Fruit fly (Drosophila melanogaster) whole organism, embryonic: ENCODE measurements around the gene gish.

ENCODE experiments used
- Antp ChIP-seq: fragments of 200-800 bp; sonication (Bioruptor generic); optimal IDR thresholded peaks from 3 replicates; lab custom pipeline; 2016; ENCODE audit warnings: missing biosample characterization, missing genetic modification characterization
- Asciz ChIP-seq: fragments of 200-800 bp; sonication (Bioruptor generic); optimal IDR thresholded peaks from 2 replicates; lab custom pipeline; 2017; ENCODE audit warnings: missing biosample characterization, mild to moderate bottlenecking, missing genetic modification characterization, missing genetic modification reagents
- B-H1 ChIP-seq: fragments of 200-800 bp; sonication (Bioruptor generic); IDR thresholded peaks from 3 replicates; pipeline ENCODE4 v1.3.6; 2022; ENCODE audit warnings: missing biosample characterization, missing genetic modification characterization
- CG10267 ChIP-seq: fragments of 200-800 bp; sonication (Bioruptor generic); optimal IDR thresholded peaks from 2 replicates; lab custom pipeline; 2018; ENCODE audit warnings: missing biosample characterization, mild to moderate bottlenecking, missing genetic modification characterization, moderate library complexity
- CG10565 ChIP-seq: fragments of 200-800 bp; sonication (Bioruptor generic); optimal IDR thresholded peaks from 3 replicates; lab custom pipeline; 2016; ENCODE audit warnings: missing biosample characterization, mild to moderate bottlenecking, missing genetic modification characterization
- CG11695 ChIP-seq: fragments of 200-800 bp; sonication (Bioruptor generic); IDR thresholded peaks from 3 replicates; pipeline ENCODE4 v1.3.6; 2022; ENCODE audit warnings: missing biosample characterization, missing genetic modification characterization
- CG12155 ChIP-seq: fragments of 200-800 bp; sonication (Bioruptor generic); optimal IDR thresholded peaks from 3 replicates; lab custom pipeline; 2016; ENCODE audit warnings: missing biosample characterization, missing genetic modification characterization
- CG12942 ChIP-seq: fragments of 200-800 bp; sonication (Bioruptor generic); optimal IDR thresholded peaks from 3 replicates; lab custom pipeline; 2016; ENCODE audit warnings: missing biosample characterization, missing genetic modification characterization
- CG14014 ChIP-seq: fragments of 200-800 bp; sonication (Bioruptor generic); IDR thresholded peaks from 2 replicates; pipeline ENCODE4 v1.3.6; 2022; ENCODE audit warnings: missing biosample characterization, missing genetic modification characterization
- CG14441 ChIP-seq: fragments of 200-800 bp; sonication (Bioruptor generic); IDR thresholded peaks from 2 replicates; pipeline ENCODE4 v1.3.6; 2022; ENCODE audit warnings: missing biosample characterization, missing genetic modification characterization
- CG15011 ChIP-seq: fragments of 200-800 bp; sonication (Bioruptor generic); optimal IDR thresholded peaks from 3 replicates; lab custom pipeline; 2018; ENCODE audit warnings: missing biosample characterization, mild to moderate bottlenecking, missing genetic modification characterization
- CG18476 ChIP-seq: fragments of 200-800 bp; sonication (Bioruptor generic); optimal IDR thresholded peaks from 2 replicates; lab custom pipeline; 2016; ENCODE audit warnings: missing biosample characterization, mild to moderate bottlenecking, missing genetic modification characterization
- CG18764 ChIP-seq: fragments of 200-800 bp; sonication (Bioruptor generic); optimal IDR thresholded peaks from 3 replicates; lab custom pipeline; 2016; ENCODE audit warnings: missing biosample characterization, missing genetic modification characterization
- CG2678 ChIP-seq: fragments of 200-800 bp; sonication (Bioruptor generic); optimal IDR thresholded peaks from 3 replicates; lab custom pipeline; 2019; ENCODE audit warnings: missing biosample characterization, mild to moderate bottlenecking, missing genetic modification characterization, moderate library complexity
- CG3163 ChIP-seq: fragments of 200-800 bp; sonication (Bioruptor generic); optimal IDR thresholded peaks from 3 replicates; lab custom pipeline; 2016; ENCODE audit warnings: missing biosample characterization, missing genetic modification characterization
- CG34422 ChIP-seq: fragments of 200-800 bp; sonication (Bioruptor generic); IDR thresholded peaks from 3 replicates; pipeline ENCODE4 v1.3.6; 2022; ENCODE audit warnings: missing biosample characterization, missing genetic modification characterization
- CG5180 ChIP-seq: fragments of 200-800 bp; sonication (Bioruptor generic); optimal IDR thresholded peaks from 3 replicates; lab custom pipeline; 2017; ENCODE audit warnings: missing biosample characterization, missing genetic modification characterization, mild to moderate bottlenecking, moderate library complexity, missing genetic modification reagents
- CG6175 ChIP-seq: fragments of 200-800 bp; sonication (Bioruptor generic); IDR thresholded peaks from 3 replicates; pipeline ENCODE4 v1.3.6; 2022; ENCODE audit warnings: missing biosample characterization, missing genetic modification characterization
- CG7556 ChIP-seq: fragments of 200-800 bp; sonication (Bioruptor generic); optimal IDR thresholded peaks from 2 replicates; lab custom pipeline; 2017; ENCODE audit warnings: missing biosample characterization, mild to moderate bottlenecking, missing genetic modification characterization
- CG9437 ChIP-seq: fragments of 200-800 bp; sonication (Bioruptor generic); optimal IDR thresholded peaks from 2 replicates; lab custom pipeline; 2018; ENCODE audit warnings: missing biosample characterization, mild to moderate bottlenecking, missing genetic modification characterization
- CG9876 ChIP-seq: fragments of 200-800 bp; sonication (Bioruptor generic); optimal IDR thresholded peaks from 2 replicates; lab custom pipeline; 2016; ENCODE audit warnings: missing biosample characterization, missing genetic modification characterization
- Camta ChIP-seq: fragments of 200-800 bp; sonication (Bioruptor generic); optimal IDR thresholded peaks from 2 replicates; lab custom pipeline; 2016; ENCODE audit warnings: missing biosample characterization, missing genetic modification characterization
- Dip2 ChIP-seq: fragments of 200-800 bp; sonication (Bioruptor generic); IDR thresholded peaks from 2 replicates; pipeline ENCODE4 v1.3.6; 2022; ENCODE audit warnings: missing biosample characterization, missing genetic modification characterization
- Dll ChIP-seq: fragments of 200-800 bp; sonication (Bioruptor generic); IDR thresholded peaks from 4 replicates; pipeline ENCODE4 v1.3.6; 2022; ENCODE audit warnings: missing biosample characterization, missing genetic modification characterization; ENCODE audit not compliant: partially characterized antibody
- Hand ChIP-seq: fragments of 200-800 bp; sonication (Bioruptor generic); optimal IDR thresholded peaks from 2 replicates; lab custom pipeline; 2017; ENCODE audit warnings: mild to moderate bottlenecking, missing biosample characterization, missing genetic modification reagents, missing genetic modification characterization
- Hsf ChIP-seq: fragments of 200-800 bp; sonication (Bioruptor generic); optimal IDR thresholded peaks from 3 replicates; lab custom pipeline; 2016; ENCODE audit warnings: missing biosample characterization, missing genetic modification characterization
- Kr ChIP-seq: fragments of 200-800 bp; sonication (Bioruptor generic); optimal IDR thresholded peaks from 2 replicates; lab custom pipeline; 2017; ENCODE audit warnings: missing biosample characterization, mild to moderate bottlenecking, missing genetic modification characterization
- Myb ChIP-seq: fragments of 200-800 bp; sonication (Bioruptor generic); optimal IDR thresholded peaks from 2 replicates; lab custom pipeline; 2016; ENCODE audit warnings: missing biosample characterization, missing genetic modification characterization
- PHDP ChIP-seq: fragments of 200-800 bp; sonication (Bioruptor generic); optimal IDR thresholded peaks from 3 replicates; lab custom pipeline; 2018; ENCODE audit warnings: missing biosample characterization, mild to moderate bottlenecking, missing genetic modification characterization, moderate library complexity
- Ravus ChIP-seq: fragments of 200-800 bp; sonication (Bioruptor generic); IDR thresholded peaks from 2 replicates; pipeline ENCODE4 v1.3.6; 2022; ENCODE audit warnings: missing biosample characterization, missing genetic modification characterization
- Taf1 ChIP-seq: fragments of 200-800 bp; sonication (Bioruptor generic); IDR thresholded peaks from 2 replicates; pipeline ENCODE4 v1.3.6; 2022; ENCODE audit warnings: missing biosample characterization, missing genetic modification characterization
- ara ChIP-seq: fragments of 200-800 bp; sonication (Bioruptor generic); IDR thresholded peaks from 2 replicates; pipeline ENCODE4 v1.3.6; 2022; ENCODE audit warnings: missing biosample characterization, missing genetic modification characterization
- br ChIP-seq: fragments of >200 bp; optimal IDR thresholded peaks from 2 replicates; lab custom pipeline; 2017
- btn ChIP-seq: fragments of 200-800 bp; sonication (Bioruptor generic); optimal IDR thresholded peaks from 2 replicates; lab custom pipeline; 2016; ENCODE audit warnings: missing biosample characterization, missing genetic modification characterization
- cato ChIP-seq: fragments of 200-800 bp; sonication (Bioruptor generic); optimal IDR thresholded peaks from 2 replicates; lab custom pipeline; 2016; ENCODE audit warnings: missing biosample characterization, missing genetic modification characterization, borderline replicate concordance
- disco-r ChIP-seq: fragments of 200-800 bp; sonication (Bioruptor generic); optimal IDR thresholded peaks from 2 replicates; lab custom pipeline; 2016; ENCODE audit warnings: missing biosample characterization, missing genetic modification characterization
- fu2 ChIP-seq: fragments of 200-800 bp; sonication (Bioruptor generic); optimal IDR thresholded peaks from 2 replicates; lab custom pipeline; 2016; ENCODE audit warnings: missing biosample characterization, missing genetic modification characterization
- gem ChIP-seq: fragments of 200-800 bp; sonication (Bioruptor generic); optimal IDR thresholded peaks from 2 replicates; lab custom pipeline; 2019; ENCODE audit warnings: missing biosample characterization, mild to moderate bottlenecking, missing genetic modification characterization, moderate library complexity
- h ChIP-seq: fragments of >200 bp; optimal IDR thresholded peaks from 2 replicates; lab custom pipeline; 2017
- kay ChIP-seq: fragments of 200-800 bp; sonication (Bioruptor generic); optimal IDR thresholded peaks from 2 replicates; lab custom pipeline; 2016; ENCODE audit warnings: missing biosample characterization, missing genetic modification characterization
- oc ChIP-seq: fragments of 200-800 bp; sonication (Bioruptor generic); optimal IDR thresholded peaks from 2 replicates; lab custom pipeline; 2018; ENCODE audit warnings: missing biosample characterization, mild to moderate bottlenecking, missing genetic modification characterization, moderate library complexity
- org-1 ChIP-seq: fragments of 200-800 bp; sonication (Bioruptor generic); optimal IDR thresholded peaks from 2 replicates; lab custom pipeline; 2017; ENCODE audit warnings: missing biosample characterization, missing genetic modification characterization
- prd ChIP-seq, 3 experiments: fragments of >200 bp in 2 of 3; fragments of 200-800 bp in 1 of 3; sonication (Bioruptor generic) in 1 of 3; optimal IDR thresholded peaks in 2 of 3; IDR thresholded peaks in 1 of 3; 2 replicates in 2 of 3; 3 replicates in 1 of 3; pipeline versions ENCODE4 v1.3.6 to Lab custom; 2017 to 2022; ENCODE audit warnings: missing biosample characterization in 1 of 3, missing genetic modification characterization in 1 of 3
- scrt ChIP-seq: fragments of 200-800 bp; sonication (Bioruptor generic); optimal IDR thresholded peaks from 2 replicates; lab custom pipeline; 2018; ENCODE audit warnings: missing biosample characterization, mild to moderate bottlenecking, missing genetic modification characterization, moderate library complexity
- sima ChIP-seq: fragments of 200-800 bp; sonication (Bioruptor generic); optimal IDR thresholded peaks from 2 replicates; lab custom pipeline; 2016; ENCODE audit warnings: missing biosample characterization, missing genetic modification characterization
- so ChIP-seq: fragments of 200-800 bp; sonication (Bioruptor generic); IDR thresholded peaks from 3 replicates; pipeline ENCODE4 v1.3.6; 2022; ENCODE audit warnings: missing biosample characterization, missing genetic modification characterization
- tll ChIP-seq, 2 experiments: fragments of 200-800 bp in 1 of 2; fragments of >200 bp in 1 of 2; sonication (Bioruptor generic) in 1 of 2; optimal IDR thresholded peaks; 2 replicates each; lab custom pipeline; 2017 to 2019; ENCODE audit warnings: missing biosample characterization in 2 of 2, missing genetic modification characterization in 2 of 2, mild to moderate bottlenecking in 1 of 2, moderate library complexity in 1 of 2
- twi ChIP-seq: fragments of 200-800 bp; optimal IDR thresholded peaks from 2 replicates; lab custom pipeline; 2019; ENCODE audit warnings: missing biosample characterization, mild to moderate bottlenecking, missing genetic modification characterization, moderate library complexity
- unc-4 ChIP-seq: fragments of 200-800 bp; sonication (Bioruptor generic); IDR thresholded peaks from 2 replicates; pipeline ENCODE4 v1.3.6; 2022; ENCODE audit warnings: missing biosample characterization, missing genetic modification characterization; ENCODE audit not compliant: partially characterized antibody

Gene gish

DNA sequence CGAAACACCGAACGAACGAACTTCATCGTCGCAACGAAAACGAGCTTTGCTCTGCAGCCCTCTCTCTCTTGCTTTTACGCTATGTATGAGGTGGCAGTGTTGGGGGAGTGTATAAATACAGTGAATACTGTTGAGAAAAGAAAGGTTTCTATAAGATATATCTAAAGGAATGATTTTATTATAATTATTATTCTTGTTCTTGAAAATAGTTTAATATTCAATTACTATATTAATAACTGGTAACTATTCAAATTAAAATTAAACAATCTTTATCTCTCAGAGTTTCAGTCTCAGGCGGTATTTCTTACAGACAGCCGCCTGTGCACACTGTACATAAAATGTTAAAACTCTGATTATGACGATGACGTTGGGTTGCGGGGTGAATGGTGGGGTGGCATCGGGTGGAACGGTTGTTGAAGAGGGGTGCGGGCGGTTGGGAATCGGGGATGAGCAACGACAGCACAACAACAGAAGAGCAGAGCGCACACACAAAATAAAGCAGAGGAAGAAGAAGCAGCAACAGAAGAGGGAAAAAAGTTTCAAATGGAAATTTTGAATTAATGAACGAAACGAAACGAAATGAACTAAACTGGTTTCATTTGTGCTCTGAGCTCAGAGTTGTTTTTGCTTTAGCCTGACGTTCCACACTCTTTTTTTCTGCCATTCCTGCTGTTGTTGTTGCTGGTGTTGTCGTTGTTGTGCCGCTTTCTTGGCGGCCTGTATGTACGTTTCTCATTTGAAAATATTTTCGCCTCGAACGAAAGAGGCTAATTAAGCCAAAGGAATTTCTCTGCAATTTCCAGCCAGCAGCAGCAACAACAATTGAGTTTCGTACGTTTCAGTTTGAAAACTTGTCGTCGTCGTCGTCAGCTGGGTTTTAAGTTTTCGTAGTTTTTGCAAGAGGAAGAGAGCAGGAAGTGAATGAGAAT, 35.3 kb upstream of the gish start (continued):
- TF ChIP-seq CG12155 (GFP tag; lab: Kevin White, UChicago) (peak; percentile 95), cato (GFP tag; lab: Kevin White, UChicago) (peak; percentile 94), Dip2 (no peak), CG9437 (GFP tag; lab: Kevin White, UChicago) (peak; percentile 94), Ravus (GFP tag; lab: Robert Waterston, UW) (no peak), ara (GFP tag; lab: Robert Waterston, UW) (no peak), scrt (GFP tag; lab: Kevin White, UChicago) (peak; percentile 96), Hand (GFP tag; lab: Kevin White, UChicago) (peak; percentile 98), unc-4 (GFP tag; lab: Robert Waterston, UW) (no peak), Myb (GFP tag; lab: Kevin White, UChicago) (peak; percentile 50), CG10565 (peak; percentile 46), Kr (GFP tag; lab: Kevin White, UChicago) (peak; percentile 58), Hsf (GFP tag; lab: Kevin White, UChicago) (peak; percentile 84), CG12942 (GFP tag; lab: Kevin White, UChicago) (peak; percentile 95), CG14441 (GFP tag; lab: Robert Waterston, UW) (no peak), h (lab: Kevin White, UChicago) (no peak), Antp (GFP tag; lab: Kevin White, UChicago) (peak; percentile 80), CG6175 (GFP tag; lab: Robert Waterston, UW) (no peak), btn (no peak), B-H1 (GFP tag; lab: Robert Waterston, UW) (no peak), fu2 (GFP tag; lab: Kevin White, UChicago) (peak; percentile 64), PHDP (tag; lab: Kevin White, UChicago) (peak; percentile 99), tll (GFP tag; optimal IDR thresholded peaks at IDR 0.05; lab: Kevin White, UChicago) (no peak), sima (GFP tag; lab: Kevin White, UChicago) (peak; percentile 35), CG7556 (GFP tag; lab: Kevin White, UChicago) (peak; percentile 98), CG2678 (tag; lab: Kevin White, UChicago) (peak; percentile 100), CG9876 (GFP tag; lab: Kevin White, UChicago) (peak; percentile 61), Asciz (GFP tag; lab: Kevin White, UChicago) (peak; percentile 96), Taf1 (no peak), CG10267 (tag; lab: Kevin White, UChicago) (peak; percentile 96), kay (peak; percentile 98), CG3163 (GFP tag; lab: Kevin White, UChicago) (peak; percentile 80), org-1 (GFP tag; lab: Kevin White, UChicago) (peak; percentile 95), disco-r (GFP tag; lab: Kevin White, UChicago) (no peak), CG11695 (GFP tag; lab: Robert Waterston, UW) (no peak), oc (tag; lab: Kevin White, UChicago) (peak; percentile 99), CG18764 (peak; percentile 92), prd (optimal IDR thresholded peaks at IDR 0.05; lab: Kevin White, UChicago) (no peak), prd (GFP tag; IDR thresholded peaks at IDR 0.05; lab: Robert Waterston, UW) (no peak), so (GFP tag; lab: Robert Waterston, UW) (no peak), br (no peak), CG15011 (peak; percentile 97), Dll (GFP tag; lab: Robert Waterston, UW) (no peak), twi (tag; lab: Kevin White, UChicago) (peak; percentile 94), CG34422 (GFP tag; lab: Robert Waterston, UW) (no peak), CG14014 (GFP tag; lab: Robert Waterston, UW) (no peak), gem (peak; percentile 99), CG5180 (peak; percentile 92), CG18476 (GFP tag; lab: Kevin White, UChicago) (peak; percentile 88), Camta (GFP tag; lab: Kevin White, UChicago) (peak; percentile 76)
